Worm (Caenorhabditis elegans): ENCODE measurements around the gene ifbp-1.

DNA sequence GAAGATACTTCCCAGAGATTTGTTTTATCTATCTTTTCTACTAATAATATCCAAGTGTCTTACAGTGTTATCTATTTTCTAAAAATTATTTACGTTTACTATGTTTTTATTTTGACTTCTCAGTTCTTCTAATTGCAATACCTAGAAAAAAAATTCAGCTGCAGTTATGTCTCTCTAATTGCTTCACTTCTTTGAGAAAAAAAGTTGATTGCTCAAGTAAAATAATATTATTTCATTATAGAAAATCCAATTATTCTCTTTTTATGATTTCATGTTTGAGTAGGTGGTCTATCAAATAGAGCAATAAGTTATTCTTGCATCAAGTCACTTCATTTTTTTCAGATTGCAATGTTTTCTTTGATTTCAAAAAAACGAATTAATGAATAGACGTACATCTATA lies 13.6 kb downstream of the ifbp-1 start:
- TF ChIP-seq dmd-4 (tag; optimal IDR thresholded peaks at IDR 0.05; ENCODE audit: borderline replicate concordance) = no peak
- no peak for TF ChIP-seq dve-1 (tag; optimal IDR thresholded peaks at IDR 0.05)
- no peak for TF ChIP-seq pha-4 (tag; optimal IDR thresholded peaks at IDR 0.05)
- TF ChIP-seq ceh-24 (tag; optimal IDR thresholded peaks at IDR 0.05) = no peak
- TF ChIP-seq ceh-9 (tag; optimal IDR thresholded peaks at IDR 0.05) = no peak
